Worm (Caenorhabditis elegans): ENCODE results near the gene K10G4.5.

DNA sequence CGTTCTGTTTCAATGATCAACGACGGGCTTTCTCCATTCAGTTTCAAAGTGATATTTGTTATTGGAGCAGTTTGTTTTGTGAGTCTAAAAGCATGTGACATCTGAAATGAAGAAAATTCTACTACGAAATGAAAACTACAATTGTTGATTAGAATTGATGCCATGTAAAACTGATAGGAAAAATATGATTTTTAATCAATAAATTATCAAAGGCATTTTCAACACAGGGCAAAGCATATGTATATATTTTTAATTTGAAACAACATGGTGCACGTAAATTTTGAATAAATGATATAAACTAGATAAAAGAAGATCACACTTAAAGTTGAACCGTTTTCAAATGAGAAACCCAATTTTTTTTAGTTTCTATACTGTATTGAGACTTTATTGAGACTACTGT, at the start of gene K10G4.5:
- no peak for TF ChIP-seq nhr-23 (tag; optimal IDR thresholded peaks at IDR 0.05)
- TF ChIP-seq pqm-1 (tag; optimal IDR thresholded peaks at IDR 0.05): no peak
- no peak for TF ChIP-seq nhr-77 (tag; optimal IDR thresholded peaks at IDR 0.05)
- TF ChIP-seq ZK546.5 (tag; optimal IDR thresholded peaks at IDR 0.05): no peak
- peak; percentile 10 for TF ChIP-seq elt-2 (tag; optimal IDR thresholded peaks at IDR 0.05)
- TF ChIP-seq pha-4 (tag; optimal IDR thresholded peaks at IDR 0.05): no peak
- TF ChIP-seq lin-15B (tag; optimal IDR thresholded peaks at IDR 0.05): no peak
- no peak for TF ChIP-seq R02D3.7 (tag; optimal IDR thresholded peaks at IDR 0.05)
- no peak for TF ChIP-seq unc-39 (tag; optimal IDR thresholded peaks at IDR 0.05)
- no peak for TF ChIP-seq skn-1 (tag; optimal IDR thresholded peaks at IDR 0.05)

Data from whole organism, L3 larva.